Worm (Caenorhabditis elegans) whole organism, L1 larva: Measurements from ENCODE around the gene F55B11.4.

ENCODE experiments used
- C34B4.2 ChIP-seq: sonication (generic microtip); optimal IDR thresholded peaks from 2 replicates; lab custom pipeline; 2017; ENCODE audit warnings: mild to moderate bottlenecking, missing genetic modification characterization, missing compliant biosample characterization
- F16B12.6 ChIP-seq: fragments of 150-350 bp; optimal IDR thresholded peaks from 2 replicates; lab custom pipeline; 2014; ENCODE audit warnings: missing biosample characterization, missing genetic modification characterization
- aha-1 ChIP-seq: fragments of 150-350 bp; optimal IDR thresholded peaks from 2 replicates; lab custom pipeline; 2014; ENCODE audit warnings: missing biosample characterization, missing genetic modification characterization
- alr-1 ChIP-seq: fragments of 200-800 bp; sonication (Bioruptor generic); optimal IDR thresholded peaks from 2 replicates; lab custom pipeline; 2018; ENCODE audit warnings: borderline replicate concordance, mild to moderate bottlenecking, missing genetic modification characterization, missing compliant biosample characterization
- ama-1 ChIP-seq: fragments of 150-350 bp; optimal IDR thresholded peaks from 2 replicates; lab custom pipeline; 2014
- blmp-1 ChIP-seq: fragments of 150-350 bp; optimal IDR thresholded peaks from 2 replicates; lab custom pipeline; 2014; ENCODE audit warnings: missing biosample characterization, missing genetic modification characterization
- ceh-8 ChIP-seq: fragments of 200-800 bp; sonication (Bioruptor generic); optimal IDR thresholded peaks from 2 replicates; lab custom pipeline; 2018; ENCODE audit warnings: mild to moderate bottlenecking, missing genetic modification characterization, moderate library complexity, missing compliant biosample characterization
- ceh-90 ChIP-seq: sonication (generic microtip); optimal IDR thresholded peaks from 2 replicates; lab custom pipeline; 2016; ENCODE audit warnings: missing genetic modification characterization, missing compliant biosample characterization
- dpl-1 ChIP-seq, 3 experiments: fragments of 150-350 bp in 2 of 3; sonication (generic microtip) in 1 of 3; optimal IDR thresholded peaks; 2 replicates each; lab custom pipeline; 2014 to 2017; ENCODE audit warnings: missing biosample characterization in 3 of 3, missing genetic modification characterization in 3 of 3, missing genetic modification reagents in 3 of 3
- dsc-1 ChIP-seq: sonication (generic microtip); optimal IDR thresholded peaks from 2 replicates; lab custom pipeline; 2016; ENCODE audit warnings: mild to moderate bottlenecking, missing genetic modification characterization, missing compliant biosample characterization
- efl-1 ChIP-seq, 4 experiments: fragments of 150-350 bp; optimal IDR thresholded peaks in 3 of 4; peaks in 1 of 4; 1 replicate in 1 of 4; 2 replicates in 3 of 4; lab custom pipeline; 2014; ENCODE audit warnings: missing biosample characterization in 2 of 4, missing genetic modification characterization in 2 of 4, missing genetic modification reagents in 2 of 4
- egl-27 ChIP-seq, 2 experiments: fragments of 150-350 bp in 1 of 2; sonication (generic microtip); optimal IDR thresholded peaks; 3 replicates each; lab custom pipeline; 2017 to 2018; ENCODE audit warnings: missing biosample characterization in 2 of 2, missing genetic modification characterization in 2 of 2, missing genetic modification reagents in 2 of 2
- ets-5 ChIP-seq: fragments of 200-800 bp; sonication (Bioruptor generic); IDR thresholded peaks from 2 replicates; pipeline ENCODE4 v1.3.6; 2022; ENCODE audit warnings: missing genetic modification characterization, missing compliant biosample characterization
- jun-1 ChIP-seq: fragments of 150-350 bp; optimal IDR thresholded peaks from 2 replicates; lab custom pipeline; 2014; ENCODE audit warnings: missing biosample characterization, missing genetic modification reagents, missing genetic modification characterization
- lin-15B ChIP-seq: fragments of 150-350 bp; sonication (generic microtip); optimal IDR thresholded peaks from 3 replicates; lab custom pipeline; 2014; ENCODE audit warnings: missing biosample characterization, missing genetic modification characterization
- lin-35 ChIP-seq, 2 experiments: fragments of 150-350 bp; optimal IDR thresholded peaks; 2 replicates each; lab custom pipeline; 2014; ENCODE audit warnings: missing biosample characterization in 2 of 2, missing genetic modification characterization in 2 of 2, missing genetic modification reagents in 2 of 2
- lin-39 ChIP-seq: fragments of 150-350 bp; optimal IDR thresholded peaks from 2 replicates; lab custom pipeline; 2014; ENCODE audit warnings: missing biosample characterization, missing genetic modification reagents, missing genetic modification characterization
- lir-3 ChIP-seq: sonication (generic microtip); optimal IDR thresholded peaks from 2 replicates; lab custom pipeline; 2016; ENCODE audit warnings: mild to moderate bottlenecking, missing genetic modification characterization, moderate library complexity, missing compliant biosample characterization; ENCODE audit not compliant: poor library complexity
- mab-9 ChIP-seq: fragments of 200-800 bp; sonication (Bioruptor generic); IDR thresholded peaks from 2 replicates; pipeline ENCODE4 v1.3.6; 2022; ENCODE audit warnings: missing genetic modification reagents, missing genetic modification characterization, missing compliant biosample characterization
- mdl-1 ChIP-seq, 2 experiments: fragments of 150-350 bp; optimal IDR thresholded peaks; 2 replicates each; lab custom pipeline; 2014 to 2017; ENCODE audit warnings: missing biosample characterization in 2 of 2, missing genetic modification characterization in 2 of 2, inconsistent platforms in 1 of 2
- mef-2 ChIP-seq: fragments of 150-350 bp; optimal IDR thresholded peaks from 2 replicates; lab custom pipeline; 2014; ENCODE audit warnings: missing biosample characterization, missing genetic modification characterization
- nhr-12 ChIP-seq: sonication (generic microtip); optimal IDR thresholded peaks from 2 replicates; lab custom pipeline; 2017; ENCODE audit warnings: missing biosample characterization, missing genetic modification characterization
- nhr-76 ChIP-seq: sonication (generic microtip); optimal IDR thresholded peaks from 2 replicates; lab custom pipeline; 2017; ENCODE audit warnings: missing biosample characterization, missing genetic modification characterization
- nhr-84 ChIP-seq: sonication (generic microtip); optimal IDR thresholded peaks from 2 replicates; lab custom pipeline; 2017; ENCODE audit warnings: missing biosample characterization, missing genetic modification characterization
- nhr-85 ChIP-seq: sonication (generic microtip); peaks from one replicate; lab custom pipeline; 2016; ENCODE audit warnings: missing genetic modification characterization, inconsistent platforms, missing compliant biosample characterization
- pag-3 ChIP-seq: sonication (generic microtip); optimal IDR thresholded peaks from 2 replicates; lab custom pipeline; 2017; ENCODE audit warnings: missing genetic modification characterization, mild to moderate bottlenecking, missing compliant biosample characterization, antibody characterized with exemption, borderline replicate concordance; ENCODE audit not compliant: insufficient read depth
- rnt-1 ChIP-seq: sonication (generic microtip); optimal IDR thresholded peaks from 2 replicates; lab custom pipeline; 2016; ENCODE audit warnings: mild to moderate bottlenecking, missing genetic modification characterization, moderate library complexity, missing compliant biosample characterization
- snu-23 ChIP-seq: sonication (generic microtip); optimal IDR thresholded peaks from 2 replicates; lab custom pipeline; 2016; ENCODE audit warnings: missing genetic modification characterization, missing compliant biosample characterization
- sptf-1 ChIP-seq: fragments of 150-350 bp; optimal IDR thresholded peaks from 2 replicates; lab custom pipeline; 2014; ENCODE audit warnings: missing biosample characterization, missing genetic modification characterization
- unc-130 ChIP-seq: fragments of 150-350 bp; optimal IDR thresholded peaks from 2 replicates; lab custom pipeline; 2017; ENCODE audit warnings: missing biosample characterization, missing genetic modification characterization, inconsistent platforms
- unc-30 ChIP-seq: sonication (generic microtip); optimal IDR thresholded peaks from 2 replicates; lab custom pipeline; 2017; ENCODE audit warnings: missing biosample characterization, missing genetic modification characterization
- unc-86 ChIP-seq: sonication (generic microtip); optimal IDR thresholded peaks from 2 replicates; lab custom pipeline; 2016; ENCODE audit warnings: missing genetic modification characterization, missing compliant biosample characterization
- unc-98 ChIP-seq: fragments of 200-800 bp; sonication (Bioruptor generic); IDR thresholded peaks from 2 replicates; pipeline ENCODE4 v1.3.6; 2022; ENCODE audit warnings: missing genetic modification characterization, missing compliant biosample characterization
- xbp-1 ChIP-seq: sonication (generic microtip); optimal IDR thresholded peaks from 2 replicates; lab custom pipeline; 2016; ENCODE audit warnings: missing genetic modification characterization, missing compliant biosample characterization
- zag-1 ChIP-seq: fragments of 150-350 bp; optimal IDR thresholded peaks from 2 replicates; lab custom pipeline; 2014; ENCODE audit warnings: missing biosample characterization, missing genetic modification characterization
- zip-4 ChIP-seq: fragments of 200-800 bp; sonication (Bioruptor generic); optimal IDR thresholded peaks from 2 replicates; lab custom pipeline; 2018; ENCODE audit warnings: mild to moderate bottlenecking, missing genetic modification characterization, moderate library complexity, missing compliant biosample characterization

F55B11.4 gene

ce11 chrIV:14408569-14408968 lies 22.2 kb downstream of the F55B11.4 start:
- TF ChIP-seq ceh-90 (tag; lab: Kevin White, UChicago): no peak
- no peak for TF ChIP-seq ets-5 (GFP tag; lab: Robert Waterston, UW)

- TF ChIP-seq pag-3: no peak
- no peak for TF ChIP-seq unc-30 (tag; lab: Kevin White, UChicago)
- TF ChIP-seq jun-1 (tag; lab: Kevin White, UChicago): no peak
- no peak for TF ChIP-seq blmp-1 (tag; lab: Kevin White, UChicago)
- no peak for TF ChIP-seq ets-5 (GFP tag; lab: Robert Waterston, UW)
- no peak for TF ChIP-seq aha-1
- no peak for TF ChIP-seq dpl-1 (GFP tag; optimal IDR thresholded peaks at IDR 0.05; lab: Kevin White, UChicago)
- no peak for TF ChIP-seq nhr-12
- TF ChIP-seq unc-86: no peak
- TF ChIP-seq unc-130 (tag; lab: Kevin White, UChicago): no peak
- no peak for TF ChIP-seq mab-9 (GFP tag; lab: Robert Waterston, UW)
- no peak for TF ChIP-seq C34B4.2 (tag; lab: Kevin White, UChicago)
- TF ChIP-seq rnt-1 (tag; lab: Kevin White, UChicago): no peak
- TF ChIP-seq, all 84 proteins: peak for 0
Observed at ce11 chrIV:14395531-14395930, 35.2 kb downstream of the F55B11.4 start.

ce11 chrIV:14394812-14395211 lies 35.9 kb downstream of the F55B11.4 start:
- no peak for TF ChIP-seq zag-1 (tag; lab: Kevin White, UChicago)
- no peak for TF ChIP-seq F16B12.6
- no peak for TF ChIP-seq ceh-8 (GFP tag; lab: Kevin White, UChicago)
- TF ChIP-seq mdl-1 (tag; optimal IDR thresholded peaks at IDR 0.05; lab: Kevin White, UChicago): no peak
- no peak for TF ChIP-seq efl-1 (optimal IDR thresholded peaks at IDR 0.05; lab: Kevin White, UChicago)
- TF ChIP-seq efl-1 (GFP tag; optimal IDR thresholded peaks at IDR 0.05 in 1 of 2; lab: Kevin White, UChicago): no peak
- no peak for TF ChIP-seq nhr-76 (tag; lab: Kevin White, UChicago)
- TF ChIP-seq blmp-1 (tag; lab: Kevin White, UChicago): no peak
- TF ChIP-seq nhr-84 (tag; lab: Kevin White, UChicago): no peak
- no peak for TF ChIP-seq unc-98 (GFP tag; lab: Robert Waterston, UW)
- no peak for TF ChIP-seq lir-3 (tag; lab: Kevin White, UChicago)
- no peak for TF ChIP-seq ama-1 (lab: Kevin White, UChicago)
- TF ChIP-seq ets-5 (GFP tag; lab: Robert Waterston, UW): no peak

- no peak for TF ChIP-seq dpl-1 (GFP tag; optimal IDR thresholded peaks at IDR 0.05; lab: Kevin White, UChicago)
- TF ChIP-seq efl-1 (optimal IDR thresholded peaks at IDR 0.05; lab: Kevin White, UChicago): no peak
- TF ChIP-seq efl-1 (GFP tag; optimal IDR thresholded peaks at IDR 0.05 in 1 of 2; lab: Kevin White, UChicago): peak in 1 of 2 experiments; percentile 7
- TF ChIP-seq dsc-1 (tag; lab: Kevin White, UChicago): no peak
Observed at ce11 chrIV:14393838-14394237, 36.9 kb downstream of the F55B11.4 start, which contains the start of gene clc-8. clc-8 (plus strand) TSS chrIV:14394138.

- TF ChIP-seq lin-15B (tag; lab: Kevin White, UChicago) (no peak), nhr-85 (tag; lab: Kevin White, UChicago) (peak; percentile 27), egl-27 (tag; optimal IDR thresholded peaks at IDR 0.05; lab: Kevin White, UChicago) (no peak), alr-1 (tag; lab: Kevin White, UChicago) (no peak), blmp-1 (tag; lab: Kevin White, UChicago) (peak; percentile 95), snu-23 (peak; percentile 5)
Observed at ce11 chrIV:14391746-14392145, 39.0 kb downstream of the F55B11.4 start.

- TF ChIP-seq lin-15B (tag; lab: Kevin White, UChicago) (no peak), zip-4 (GFP tag; lab: Kevin White, UChicago) (no peak), mef-2 (tag; lab: Kevin White, UChicago) (no peak), unc-130 (tag; lab: Kevin White, UChicago) (no peak), lin-35 (GFP tag; optimal IDR thresholded peaks at IDR 0.05; lab: Kevin White, UChicago) (no peak), xbp-1 (tag; lab: Kevin White, UChicago) (no peak), lin-39 (tag; lab: Kevin White, UChicago) (no peak), sptf-1 (tag; lab: Kevin White, UChicago) (no peak)
Observed at ce11 chrIV:14391268-14391667, 39.5 kb downstream of the F55B11.4 start.
